Fruit fly (Drosophila melanogaster) whole organism, prepupa: Measurements from ENCODE around the gene emc.

Experiments
- CG16779 ChIP-seq: fragments of 200-800 bp; sonication (Bioruptor generic); optimal IDR thresholded peaks from 3 replicates; lab custom pipeline; 2017; ENCODE audit warnings: missing biosample characterization, mild to moderate bottlenecking, missing genetic modification characterization
- Eip75B ChIP-seq: fragments of 200-800 bp; sonication (Bioruptor generic); optimal IDR thresholded peaks from 3 replicates; lab custom pipeline; 2016; ENCODE audit warnings: missing biosample characterization, missing genetic modification characterization
- OdsH ChIP-seq: fragments of 200-800 bp; sonication (Bioruptor generic); optimal IDR thresholded peaks from 3 replicates; lab custom pipeline; 2016; ENCODE audit warnings: missing biosample characterization, missing genetic modification characterization
- Smox ChIP-seq: fragments of 200-800 bp; sonication (Bioruptor generic); optimal IDR thresholded peaks from 3 replicates; lab custom pipeline; 2016; ENCODE audit warnings: missing biosample characterization, missing genetic modification characterization
- Sox102F ChIP-seq: fragments of 200-800 bp; sonication (Bioruptor generic); optimal IDR thresholded peaks from 2 replicates; lab custom pipeline; 2016; ENCODE audit warnings: missing biosample characterization, mild to moderate bottlenecking, missing genetic modification characterization
- ss ChIP-seq, 2 experiments: fragments of 200-800 bp; sonication (Bioruptor generic); optimal IDR thresholded peaks; 2 replicates in 1 of 2; 3 replicates in 1 of 2; lab custom pipeline; 2017 to 2018; ENCODE audit warnings: mild to moderate bottlenecking in 2 of 2, missing biosample characterization in 2 of 2, missing genetic modification characterization in 2 of 2, moderate library complexity in 1 of 2
- svp ChIP-seq: fragments of 200-800 bp; sonication (Bioruptor generic); peaks from one replicate; lab custom pipeline; 2016; ENCODE audit warnings: missing biosample characterization, missing genetic modification characterization
- vri ChIP-seq: fragments of 200-800 bp; sonication (Bioruptor generic); optimal IDR thresholded peaks from 3 replicates; lab custom pipeline; 2016; ENCODE audit warnings: missing biosample characterization, mild to moderate bottlenecking, missing genetic modification characterization

DNA sequence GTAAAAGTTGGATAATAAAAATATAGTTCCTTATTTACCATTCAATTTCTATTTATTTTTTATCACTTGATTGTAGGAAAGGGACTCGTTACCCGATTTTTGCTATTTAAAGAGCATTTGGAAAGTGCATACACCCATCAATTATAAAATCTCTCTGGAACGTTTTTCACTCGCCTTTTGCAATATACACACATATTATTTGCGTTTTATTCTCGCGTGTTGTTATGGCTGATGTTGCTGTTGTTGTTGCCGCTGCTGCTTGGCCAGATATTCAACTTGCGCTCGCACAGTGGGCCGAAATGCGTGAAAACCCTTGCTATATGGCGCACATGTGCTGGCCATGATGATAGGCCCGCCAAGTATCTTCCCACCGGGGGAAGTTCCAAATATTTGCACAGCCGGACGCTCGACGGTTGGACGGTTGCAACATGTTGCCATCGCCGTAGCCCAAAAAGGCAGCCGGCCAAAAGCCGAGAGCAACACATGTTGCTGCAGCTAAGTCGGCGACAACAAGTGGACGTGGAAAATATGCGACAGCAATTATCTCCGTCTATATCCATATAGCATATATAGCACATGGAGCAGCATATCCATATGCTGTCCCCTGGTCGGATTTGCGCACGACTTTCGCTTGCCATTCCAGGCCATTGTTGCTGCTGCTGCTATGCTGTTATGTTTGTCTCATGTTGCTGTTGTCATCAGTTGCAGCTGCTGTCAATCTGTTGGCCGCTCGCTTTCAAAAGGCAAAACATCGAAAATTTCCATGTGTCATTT is 9.7 kb upstream of the emc start:
- TF ChIP-seq OdsH (GFP tag; lab: Kevin White, UChicago) (no peak), svp (GFP tag; lab: Kevin White, UChicago) (peak; percentile 82), ss (GFP tag; optimal IDR thresholded peaks at IDR 0.05; lab: Kevin White, UChicago) (peak in 1 of 2 experiments; percentile 29), CG16779 (tag; lab: Kevin White, UChicago) (no peak), Smox (GFP tag; lab: Kevin White, UChicago) (no peak), Eip75B (GFP tag; lab: Kevin White, UChicago) (no peak), vri (GFP tag; lab: Kevin White, UChicago) (peak; percentile 26), Sox102F (peak; percentile 48)
